Worm (Caenorhabditis elegans): Measurements from ENCODE around the gene trcs-2.

Gene trcs-2

DNA sequence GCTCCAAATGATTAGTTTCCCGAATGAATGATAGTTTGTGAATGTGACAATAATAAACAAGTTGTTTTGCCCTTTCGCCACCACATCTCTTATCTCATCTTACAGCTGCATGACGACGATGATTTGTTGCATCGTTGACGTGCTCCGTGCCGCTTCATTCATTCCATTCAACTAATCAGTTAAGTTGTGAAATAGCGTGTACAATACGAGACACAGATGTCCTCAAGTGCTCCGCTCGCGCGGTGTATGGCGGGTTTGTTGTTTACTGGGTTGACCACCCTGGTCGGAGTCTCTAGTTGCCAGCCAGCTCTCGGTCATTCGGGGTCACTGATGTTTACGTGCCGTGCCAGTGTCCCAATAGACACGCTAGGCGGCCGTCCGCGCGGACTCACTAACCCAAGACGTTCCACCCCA lies 25.7 kb downstream of the trcs-2 start:
- peak; percentile 73 for TF ChIP-seq pqm-1 (tag; optimal IDR thresholded peaks at IDR 0.05)
- peak; percentile 57 for TF ChIP-seq pha-4 (tag; optimal IDR thresholded peaks at IDR 0.05)
- no peak for TF ChIP-seq nhr-77 (tag; optimal IDR thresholded peaks at IDR 0.05)
- TF ChIP-seq ztf-11 (tag; optimal IDR thresholded peaks at IDR 0.05) = no peak
- TF ChIP-seq nhr-23 (tag; optimal IDR thresholded peaks at IDR 0.05) = no peak
- TF ChIP-seq fkh-10 (GFP tag; optimal IDR thresholded peaks at IDR 0.05) = no peak
- TF ChIP-seq nhr-25 (tag; optimal IDR thresholded peaks at IDR 0.05) = no peak
- peak; percentile 19 for TF ChIP-seq elt-2 (tag; optimal IDR thresholded peaks at IDR 0.05)

DNA sequence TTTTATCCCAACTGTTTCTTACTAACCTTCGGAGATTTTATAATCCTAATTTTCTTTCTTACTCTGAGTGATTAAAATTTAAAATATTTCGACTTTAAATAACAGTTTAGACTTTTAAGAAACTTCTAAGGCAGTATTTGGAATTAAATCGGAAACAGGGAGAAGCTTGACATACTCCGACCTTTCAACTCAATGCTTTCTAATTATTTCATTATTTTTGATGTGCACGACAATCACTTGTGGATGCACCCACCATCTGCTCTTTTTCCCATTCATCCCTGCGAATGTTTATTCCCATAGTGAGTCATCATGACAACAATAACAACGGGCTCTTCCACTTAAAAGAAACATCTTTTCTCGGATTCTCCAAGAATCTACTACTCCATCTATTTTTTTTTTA lies 26.4 kb downstream of the trcs-2 start:
- TF ChIP-seq unc-62 (GFP tag; optimal IDR thresholded peaks at IDR 0.05) = no peak
- no peak for TF ChIP-seq nhr-237 (tag; optimal IDR thresholded peaks at IDR 0.05)
- no peak for TF ChIP-seq ZK546.5 (tag; optimal IDR thresholded peaks at IDR 0.05)
- no peak for TF ChIP-seq ceh-9 (tag; optimal IDR thresholded peaks at IDR 0.05)
- no peak for TF ChIP-seq mdl-1 (tag; optimal IDR thresholded peaks at IDR 0.05)
- no peak for TF ChIP-seq ztf-4 (tag; optimal IDR thresholded peaks at IDR 0.05)
- no peak for TF ChIP-seq pha-4 (tag; optimal IDR thresholded peaks at IDR 0.05)
- no peak for TF ChIP-seq tbx-2 (tag; optimal IDR thresholded peaks at IDR 0.05)
- TF ChIP-seq egl-27 (tag; optimal IDR thresholded peaks at IDR 0.05) = no peak

DNA sequence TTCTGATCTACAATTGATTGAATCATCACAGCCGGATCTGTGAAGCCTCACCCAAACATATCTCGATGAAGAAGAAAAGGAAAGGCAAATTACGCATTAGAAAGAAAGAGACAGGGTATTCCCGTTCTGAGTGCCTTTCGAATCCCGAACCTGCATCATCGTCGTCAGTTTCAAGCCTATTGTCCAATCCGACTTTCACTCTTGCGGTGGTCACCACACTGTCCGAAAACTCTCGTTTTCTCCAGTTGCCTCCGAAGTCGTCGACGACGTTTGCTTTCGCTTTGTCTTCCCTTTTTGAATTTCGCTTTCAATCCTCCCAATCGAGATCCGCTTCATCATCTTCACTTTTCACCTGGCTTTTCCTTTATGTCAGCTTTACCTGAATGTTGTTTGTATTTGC lies 26.8 kb downstream of the trcs-2 start:
- TF ChIP-seq nhr-43 (tag; optimal IDR thresholded peaks at IDR 0.05; ENCODE audit: poor library complexity, severe bottlenecking) (peak; percentile 24), nhr-77 (tag; optimal IDR thresholded peaks at IDR 0.05) (no peak), lin-15B (tag; optimal IDR thresholded peaks at IDR 0.05) (no peak), nhr-23 (tag; optimal IDR thresholded peaks at IDR 0.05) (peak; percentile 35), ceh-16 (tag; optimal IDR thresholded peaks at IDR 0.05) (no peak), nhr-12 (tag; optimal IDR thresholded peaks at IDR 0.05) (no peak), unc-39 (tag; optimal IDR thresholded peaks at IDR 0.05) (no peak), tbx-2 (tag; optimal IDR thresholded peaks at IDR 0.05) (no peak), unc-62 (GFP tag; optimal IDR thresholded peaks at IDR 0.05) (no peak), nhr-25 (tag; optimal IDR thresholded peaks at IDR 0.05) (peak; percentile 34)

DNA sequence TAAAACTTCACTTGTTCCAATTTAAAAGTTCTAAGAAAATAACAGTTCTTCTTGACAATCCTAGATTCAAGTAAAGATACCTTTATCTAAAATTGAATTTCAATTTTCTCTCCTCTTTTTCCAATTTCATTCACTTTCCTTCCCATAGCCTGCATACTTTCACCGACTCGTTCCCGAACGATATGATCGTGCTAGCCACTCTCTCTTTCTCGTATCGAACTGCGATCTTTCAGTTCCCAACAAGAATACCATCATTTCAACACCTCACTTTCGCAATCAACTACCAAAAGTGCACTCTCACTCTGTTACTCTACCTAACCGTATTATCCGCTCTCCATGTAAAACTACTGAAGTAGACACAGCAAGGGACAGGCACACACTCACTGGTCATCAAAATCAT lies 27.8 kb downstream of the trcs-2 start:
- TF ChIP-seq nhr-12 (tag; optimal IDR thresholded peaks at IDR 0.05) (no peak), nhr-23 (tag; optimal IDR thresholded peaks at IDR 0.05) (peak; percentile 13), elt-1 (tag; optimal IDR thresholded peaks at IDR 0.05) (peak; percentile 79)

DNA sequence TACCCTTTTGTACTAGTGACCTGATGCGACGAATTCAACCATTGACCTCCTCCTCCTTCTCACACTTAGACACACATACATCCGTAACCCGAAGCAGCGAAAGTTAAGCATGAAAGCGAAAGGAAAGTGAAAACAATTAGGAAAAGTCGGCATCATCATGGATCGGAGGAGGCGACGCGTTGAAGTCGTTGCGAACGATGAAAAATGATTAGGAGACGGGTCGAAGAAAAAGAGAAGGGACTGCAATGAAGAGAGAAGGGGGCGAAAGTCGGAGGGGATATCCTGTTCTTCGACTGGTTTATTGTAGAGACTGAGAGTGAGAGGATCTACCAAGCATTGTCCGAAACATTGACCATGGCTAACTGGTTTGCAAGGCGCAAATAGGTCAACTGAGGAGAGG lies 28.8 kb downstream of the trcs-2 start:
- TF ChIP-seq nhr-23 (tag; optimal IDR thresholded peaks at IDR 0.05) (peak; percentile 97), elt-3 (tag; optimal IDR thresholded peaks at IDR 0.05) (peak in 1 of 3 experiments; percentile 54), nhr-25 (tag; optimal IDR thresholded peaks at IDR 0.05) (peak; percentile 81), fos-1 (tag; optimal IDR thresholded peaks at IDR 0.05) (peak; percentile 38), eor-1 (tag; optimal IDR thresholded peaks at IDR 0.05) (no peak), nhr-11 (tag; optimal IDR thresholded peaks at IDR 0.05) (no peak), nhr-43 (tag; optimal IDR thresholded peaks at IDR 0.05; ENCODE audit: poor library complexity, severe bottlenecking) (peak; percentile 66), nhr-237 (tag; optimal IDR thresholded peaks at IDR 0.05) (no peak), ceh-28 (tag; optimal IDR thresholded peaks at IDR 0.05) (no peak), nfya-1 (tag; optimal IDR thresholded peaks at IDR 0.05; ENCODE audit: insufficient read depth) (no peak)

DNA sequence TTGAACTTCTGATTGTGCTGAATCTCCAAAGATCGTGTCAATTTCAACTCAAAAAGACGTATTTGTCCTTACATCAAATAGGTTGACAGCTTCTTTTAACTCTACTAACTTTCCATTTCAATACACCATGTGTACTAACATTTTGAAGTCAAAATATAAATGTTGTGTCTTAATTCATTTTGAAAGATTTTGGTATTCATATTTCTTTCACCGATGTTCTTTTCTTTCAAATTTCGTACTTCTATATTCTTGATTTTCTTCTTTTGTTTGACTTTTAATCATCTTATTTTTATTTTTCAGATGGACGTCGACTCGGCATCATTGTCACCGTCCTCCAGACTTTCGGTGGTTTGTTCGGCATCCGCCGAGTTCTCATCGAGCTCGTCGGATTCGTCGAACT lies 29.4 kb downstream of the trcs-2 start, which contains the start of gene atf-2:
Gene atf-2, plus strand, starts transcription at position 301 of the 400 bp plus-strand sequence.
- TF ChIP-seq snpc-4 (tag; optimal IDR thresholded peaks at IDR 0.05) = no peak
- TF ChIP-seq egl-5 (tag; optimal IDR thresholded peaks at IDR 0.05) = no peak
- no peak for TF ChIP-seq elt-2 (tag; optimal IDR thresholded peaks at IDR 0.05)
- TF ChIP-seq sea-2 (GFP tag; optimal IDR thresholded peaks at IDR 0.05) = no peak
- TF ChIP-seq elt-1 (tag; optimal IDR thresholded peaks at IDR 0.05) = no peak
- TF ChIP-seq nhr-12 (tag; optimal IDR thresholded peaks at IDR 0.05) = no peak
- TF ChIP-seq tbx-2 (tag; optimal IDR thresholded peaks at IDR 0.05) = no peak
- no peak for TF ChIP-seq R02D3.7 (tag; optimal IDR thresholded peaks at IDR 0.05)
- no peak for TF ChIP-seq pha-4 (tag; optimal IDR thresholded peaks at IDR 0.05)
- no peak for TF ChIP-seq lin-39 (tag; optimal IDR thresholded peaks at IDR 0.05)
